Fruit fly (Drosophila melanogaster) whole organism, embryonic: Measurements from ENCODE around the gene CG31910.

ENCODE experiments used
- Bgb ChIP-seq: fragments of 200-800 bp; sonication (Bioruptor generic); IDR thresholded peaks from 2 replicates; pipeline ENCODE4 v1.3.6; 2022; ENCODE audit warnings: missing biosample characterization, missing genetic modification characterization; ENCODE audit not compliant: partially characterized antibody
- CG10274 ChIP-seq: fragments of 200-800 bp; sonication (Bioruptor generic); optimal IDR thresholded peaks from 3 replicates; lab custom pipeline; 2017; ENCODE audit warnings: missing biosample characterization, mild to moderate bottlenecking, missing genetic modification characterization
- CG10565 ChIP-seq: fragments of 200-800 bp; sonication (Bioruptor generic); optimal IDR thresholded peaks from 3 replicates; lab custom pipeline; 2016; ENCODE audit warnings: missing biosample characterization, mild to moderate bottlenecking, missing genetic modification characterization
- CG14014 ChIP-seq: fragments of 200-800 bp; sonication (Bioruptor generic); IDR thresholded peaks from 2 replicates; pipeline ENCODE4 v1.3.6; 2022; ENCODE audit warnings: missing biosample characterization, missing genetic modification characterization
- CG14860 ChIP-seq: fragments of 200-800 bp; sonication (Bioruptor generic); IDR thresholded peaks from 3 replicates; pipeline ENCODE4 v1.3.6; 2022; ENCODE audit warnings: missing biosample characterization, missing genetic modification characterization; ENCODE audit not compliant: partially characterized antibody
- CG16813 ChIP-seq: fragments of 200-800 bp; sonication (Bioruptor generic); IDR thresholded peaks from 3 replicates; pipeline ENCODE4 v1.3.6; 2022; ENCODE audit warnings: missing biosample characterization, missing genetic modification characterization; ENCODE audit not compliant: partially characterized antibody
- CG2199 ChIP-seq: fragments of 200-800 bp; sonication (Bioruptor generic); IDR thresholded peaks from 3 replicates; pipeline ENCODE4 v1.3.6; 2022; ENCODE audit warnings: missing biosample characterization, missing genetic modification characterization
- CG31224 ChIP-seq: fragments of 200-800 bp; sonication (Bioruptor generic); IDR thresholded peaks from 2 replicates; pipeline ENCODE4 v1.3.6; 2022; ENCODE audit warnings: missing biosample characterization, missing genetic modification characterization
- CG42726 ChIP-seq: fragments of 200-800 bp; sonication (Bioruptor generic); IDR thresholded peaks from 2 replicates; pipeline ENCODE4 v1.3.6; 2022; ENCODE audit warnings: missing biosample characterization, missing genetic modification characterization; ENCODE audit not compliant: partially characterized antibody
- CG5245 ChIP-seq: fragments of 200-800 bp; sonication (Bioruptor generic); optimal IDR thresholded peaks from 3 replicates; lab custom pipeline; 2016; ENCODE audit warnings: missing biosample characterization, missing genetic modification characterization
- CG6175 ChIP-seq: fragments of 200-800 bp; sonication (Bioruptor generic); IDR thresholded peaks from 3 replicates; pipeline ENCODE4 v1.3.6; 2022; ENCODE audit warnings: missing biosample characterization, missing genetic modification characterization
- CG7928 ChIP-seq: fragments of 200-800 bp; sonication (Bioruptor generic); optimal IDR thresholded peaks from 2 replicates; lab custom pipeline; 2017; ENCODE audit warnings: missing biosample characterization, mild to moderate bottlenecking, missing genetic modification characterization
- CG8944 ChIP-seq: fragments of 200-800 bp; sonication (Bioruptor generic); optimal IDR thresholded peaks from 3 replicates; lab custom pipeline; 2016; ENCODE audit warnings: missing biosample characterization, missing genetic modification characterization
- CHES-1-like ChIP-seq: fragments of 200-800 bp; sonication (Bioruptor generic); optimal IDR thresholded peaks from 2 replicates; lab custom pipeline; 2016; ENCODE audit warnings: missing biosample characterization, missing genetic modification characterization
- D19B ChIP-seq: fragments of 200-800 bp; sonication (Bioruptor generic); optimal IDR thresholded peaks from 2 replicates; lab custom pipeline; 2017; ENCODE audit warnings: missing biosample characterization, mild to moderate bottlenecking, missing genetic modification characterization
- Dek ChIP-seq: fragments of 200-800 bp; sonication (Bioruptor generic); optimal IDR thresholded peaks from 3 replicates; lab custom pipeline; 2019; ENCODE audit warnings: missing biosample characterization, mild to moderate bottlenecking, missing genetic modification characterization, moderate library complexity
- Ets65A ChIP-seq: fragments of 200-800 bp; sonication (Bioruptor generic); peaks from one replicate; lab custom pipeline; 2016; ENCODE audit warnings: missing biosample characterization, missing genetic modification characterization
- Gsc ChIP-seq: fragments of 200-800 bp; sonication (Bioruptor generic); IDR thresholded peaks from 2 replicates; pipeline ENCODE4 v1.3.6; 2022; ENCODE audit warnings: missing biosample characterization, missing genetic modification characterization
- NC2α ChIP-seq: fragments of 200-800 bp; sonication (Bioruptor generic); optimal IDR thresholded peaks from 2 replicates; lab custom pipeline; 2016; ENCODE audit warnings: missing biosample characterization, missing genetic modification characterization
- Nf-YC ChIP-seq: fragments of 200-800 bp; optimal IDR thresholded peaks from 3 replicates; lab custom pipeline; 2019; ENCODE audit warnings: missing biosample characterization, mild to moderate bottlenecking, missing genetic modification characterization, moderate library complexity
- Ptx1 ChIP-seq: fragments of 200-800 bp; sonication (Bioruptor generic); IDR thresholded peaks from 2 replicates; pipeline ENCODE4 v1.3.6; 2022; ENCODE audit warnings: missing biosample characterization, missing genetic modification characterization
- Sox100B ChIP-seq: fragments of 200-800 bp; sonication (Bioruptor generic); optimal IDR thresholded peaks from 3 replicates; lab custom pipeline; 2018; ENCODE audit warnings: missing biosample characterization, mild to moderate bottlenecking, missing genetic modification characterization
- cwo ChIP-seq: fragments of 200-800 bp; sonication (Bioruptor generic); optimal IDR thresholded peaks from 3 replicates; lab custom pipeline; 2017; ENCODE audit warnings: missing biosample characterization, missing genetic modification characterization, mild to moderate bottlenecking, moderate library complexity, missing genetic modification reagents
- eve ChIP-seq, 2 experiments: fragments of >200 bp; optimal IDR thresholded peaks; 2 replicates each; lab custom pipeline; 2017; ENCODE audit warnings: missing biosample characterization in 2 of 2, missing genetic modification characterization in 2 of 2
- ftz-f1 ChIP-seq: fragments of 200-800 bp; sonication (Bioruptor generic); optimal IDR thresholded peaks from 2 replicates; lab custom pipeline; 2016; ENCODE audit warnings: missing biosample characterization, missing genetic modification characterization
- gce ChIP-seq: fragments of 200-800 bp; sonication (Bioruptor generic); IDR thresholded peaks from 3 replicates; pipeline ENCODE4 v1.3.6; 2022; ENCODE audit warnings: missing biosample characterization, missing genetic modification characterization
- gem ChIP-seq: fragments of 200-800 bp; sonication (Bioruptor generic); optimal IDR thresholded peaks from 2 replicates; lab custom pipeline; 2019; ENCODE audit warnings: missing biosample characterization, mild to moderate bottlenecking, missing genetic modification characterization, moderate library complexity
- her ChIP-seq: fragments of 200-800 bp; sonication (Bioruptor generic); optimal IDR thresholded peaks from 2 replicates; lab custom pipeline; 2016; ENCODE audit warnings: missing biosample characterization, missing genetic modification characterization
- klu ChIP-seq: fragments of 200-800 bp; sonication (Bioruptor generic); IDR thresholded peaks from 2 replicates; pipeline ENCODE4 v1.3.6; 2022; ENCODE audit warnings: missing biosample characterization, missing genetic modification characterization
- nerfin-1 ChIP-seq: fragments of 200-800 bp; sonication (Bioruptor generic); optimal IDR thresholded peaks from 3 replicates; lab custom pipeline; 2019; ENCODE audit warnings: missing biosample characterization, mild to moderate bottlenecking, missing genetic modification characterization, moderate library complexity
- nmo ChIP-seq: fragments of 200-800 bp; sonication (Bioruptor generic); optimal IDR thresholded peaks from 2 replicates; lab custom pipeline; 2018; ENCODE audit warnings: missing biosample characterization, mild to moderate bottlenecking, missing genetic modification characterization, moderate library complexity
- prd ChIP-seq, 3 experiments: fragments of >200 bp in 2 of 3; fragments of 200-800 bp in 1 of 3; sonication (Bioruptor generic) in 1 of 3; optimal IDR thresholded peaks in 2 of 3; IDR thresholded peaks in 1 of 3; 2 replicates in 2 of 3; 3 replicates in 1 of 3; pipeline versions ENCODE4 v1.3.6 to Lab custom; 2017 to 2022; ENCODE audit warnings: missing biosample characterization in 1 of 3, missing genetic modification characterization in 1 of 3
- pros ChIP-seq: fragments of 200-800 bp; sonication (Bioruptor generic); optimal IDR thresholded peaks from 3 replicates; lab custom pipeline; 2019; ENCODE audit warnings: missing biosample characterization, mild to moderate bottlenecking, missing genetic modification characterization, moderate library complexity
- pum ChIP-seq: fragments of 200-800 bp; sonication (Bioruptor generic); optimal IDR thresholded peaks from 2 replicates; lab custom pipeline; 2016; ENCODE audit warnings: missing biosample characterization, missing genetic modification characterization
- repo ChIP-seq: fragments of 200-800 bp; sonication (Bioruptor generic); optimal IDR thresholded peaks from 2 replicates; lab custom pipeline; 2016; ENCODE audit warnings: missing biosample characterization, missing genetic modification characterization
- ro ChIP-seq: fragments of 200-800 bp; sonication (Bioruptor generic); IDR thresholded peaks from 2 replicates; pipeline ENCODE4 v1.3.6; 2022; ENCODE audit warnings: missing biosample characterization, missing genetic modification characterization
- sc ChIP-seq, 3 experiments: fragments of >200 bp in 2 of 3; fragments of 200-800 bp in 1 of 3; sonication (Bioruptor generic) in 1 of 3; optimal IDR thresholded peaks; 2 replicates in 2 of 3; 3 replicates in 1 of 3; lab custom pipeline; 2017; ENCODE audit warnings: mild to moderate bottlenecking in 1 of 3, missing biosample characterization in 1 of 3, missing genetic modification characterization in 1 of 3, missing genetic modification reagents in 1 of 3
- sens-2 ChIP-seq: fragments of 200-800 bp; sonication (Bioruptor generic); IDR thresholded peaks from 2 replicates; pipeline ENCODE4 v1.3.6; 2022; ENCODE audit warnings: missing biosample characterization, missing genetic modification characterization
- ssp ChIP-seq: fragments of 200-800 bp; sonication (Bioruptor generic); IDR thresholded peaks from 2 replicates; pipeline ENCODE4 v1.3.6; 2022; ENCODE audit warnings: missing biosample characterization, missing genetic modification characterization
- stc ChIP-seq: fragments of 200-800 bp; sonication (Bioruptor generic); IDR thresholded peaks from 2 replicates; pipeline ENCODE4 v1.3.6; 2022; ENCODE audit warnings: missing biosample characterization, missing genetic modification characterization
- stwl ChIP-seq: fragments of 200-800 bp; sonication (Bioruptor generic); optimal IDR thresholded peaks from 3 replicates; lab custom pipeline; 2018; ENCODE audit warnings: missing biosample characterization, mild to moderate bottlenecking, missing genetic modification characterization, moderate library complexity
- tap ChIP-seq: fragments of 200-800 bp; optimal IDR thresholded peaks from 3 replicates; lab custom pipeline; 2019; ENCODE audit warnings: missing biosample characterization, mild to moderate bottlenecking, missing genetic modification characterization, moderate library complexity
- trem ChIP-seq: fragments of 200-800 bp; optimal IDR thresholded peaks from 3 replicates; lab custom pipeline; 2019; ENCODE audit warnings: missing biosample characterization, mild to moderate bottlenecking, missing genetic modification characterization, moderate library complexity
- vfl ChIP-seq: fragments of 200-800 bp; sonication (Bioruptor generic); optimal IDR thresholded peaks from 2 replicates; lab custom pipeline; 2016; ENCODE audit warnings: missing biosample characterization, missing genetic modification characterization
- z ChIP-seq: fragments of 200-800 bp; sonication (Bioruptor generic); IDR thresholded peaks from 3 replicates; pipeline ENCODE4 v1.3.6; 2022; ENCODE audit warnings: missing biosample characterization, missing genetic modification characterization
- zen ChIP-seq: fragments of 200-800 bp; sonication (Bioruptor generic); optimal IDR thresholded peaks from 3 replicates; lab custom pipeline; 2018; ENCODE audit warnings: missing biosample characterization, mild to moderate bottlenecking, missing genetic modification characterization, moderate library complexity
- zen2 ChIP-seq: fragments of 200-800 bp; sonication (Bioruptor generic); IDR thresholded peaks from 3 replicates; pipeline ENCODE4 v1.3.6; 2022; ENCODE audit warnings: missing biosample characterization, missing genetic modification characterization; ENCODE audit not compliant: partially characterized antibody
- zfh1 ChIP-seq: fragments of 200-800 bp; sonication (Bioruptor generic); IDR thresholded peaks from 3 replicates; pipeline ENCODE4 v1.3.6; 2022; ENCODE audit warnings: missing biosample characterization, missing genetic modification characterization

CG31910 gene

dm6 chr2L:6722822-6723749, 22.3 kb downstream of the CG31910 start, which contains the start of gene homer (continued):
- TF ChIP-seq zen2 = peak; percentile 83
- TF ChIP-seq cwo (GFP tag; lab: Kevin White, UChicago) = no peak
- no peak for TF ChIP-seq CG31224
- TF ChIP-seq Gsc (GFP tag; lab: Robert Waterston, UW) = no peak
- no peak for TF ChIP-seq gem
- no peak for TF ChIP-seq sc (optimal IDR thresholded peaks at IDR 0.05; lab: Kevin White, UChicago)
- no peak for TF ChIP-seq sc (GFP tag; optimal IDR thresholded peaks at IDR 0.05; lab: Kevin White, UChicago)
- peak; percentile 57 for TF ChIP-seq Nf-YC (tag; lab: Kevin White, UChicago)
- no peak for TF ChIP-seq CG14014 (GFP tag; lab: Robert Waterston, UW)
- peak; percentile 24 for TF ChIP-seq nmo (GFP tag; lab: Kevin White, UChicago)
- TF ChIP-seq repo (GFP tag; lab: Kevin White, UChicago) = no peak
- no peak for TF ChIP-seq ro (GFP tag; lab: Robert Waterston, UW)
- TF ChIP-seq z (GFP tag; lab: Robert Waterston, UW) = no peak
- TF ChIP-seq vfl = no peak
- no peak for TF ChIP-seq D19B
- peak; percentile 96 for TF ChIP-seq CG16813 (GFP tag; lab: Robert Waterston, UW)
- no peak for TF ChIP-seq NC2α
- peak; percentile 86 for TF ChIP-seq Ets65A
- peak; percentile 5 for TF ChIP-seq nerfin-1 (tag; lab: Kevin White, UChicago)
- peak; percentile 96 for TF ChIP-seq CG14860
- TF ChIP-seq CG42726 (GFP tag; lab: Robert Waterston, UW) = peak; percentile 85
- no peak for TF ChIP-seq CG10274
- no peak for TF ChIP-seq Sox100B (GFP tag; lab: Kevin White, UChicago)
- TF ChIP-seq Bgb (GFP tag; lab: Robert Waterston, UW) = peak; percentile 96
- no peak for TF ChIP-seq CG8944 (GFP tag; lab: Kevin White, UChicago)
- TF ChIP-seq her (GFP tag; lab: Kevin White, UChicago) = peak; percentile 1
- peak; percentile 65 for TF ChIP-seq trem
- no peak; the same call in 1 of the 2 replicates for TF ChIP-seq stc
- no peak for TF ChIP-seq eve (GFP tag; optimal IDR thresholded peaks at IDR 0.05; lab: Kevin White, UChicago)
- no peak for TF ChIP-seq CG5245 (GFP tag; lab: Kevin White, UChicago)
- TF ChIP-seq klu = no peak
- TF ChIP-seq CG6175 (GFP tag; lab: Robert Waterston, UW) = no peak
- no peak for TF ChIP-seq prd (optimal IDR thresholded peaks at IDR 0.05; lab: Kevin White, UChicago)
- TF ChIP-seq prd (GFP tag; IDR thresholded peaks at IDR 0.05; lab: Robert Waterston, UW) = no peak; the same call in 2 of the 3 replicates
- TF ChIP-seq zfh1 = no peak
- peak; percentile 10 for TF ChIP-seq ftz-f1
- TF ChIP-seq CG7928 (GFP tag; lab: Kevin White, UChicago) = no peak
- TF ChIP-seq Dek (tag; lab: Kevin White, UChicago) = no peak
- no peak for TF ChIP-seq ssp (GFP tag; lab: Robert Waterston, UW)
- peak; percentile 7 for TF ChIP-seq pros (GFP tag; lab: Kevin White, UChicago)
- peak; percentile 38 for TF ChIP-seq zen
- peak; percentile 67 for TF ChIP-seq stwl (tag; lab: Kevin White, UChicago)
- TF ChIP-seq CG2199 (GFP tag; lab: Robert Waterston, UW) = no peak
- no peak for TF ChIP-seq CG10565 (GFP tag; lab: Kevin White, UChicago)
- TF ChIP-seq sens-2 (GFP tag; lab: Robert Waterston, UW) = no peak
- TF ChIP-seq CHES-1-like (GFP tag; lab: Kevin White, UChicago) = peak; percentile 26
- TF ChIP-seq pum (GFP tag; lab: Kevin White, UChicago) = no peak
- no peak for TF ChIP-seq gce (GFP tag; lab: Robert Waterston, UW)
- TF ChIP-seq Ptx1 = 0 out of 2 replicates have a peak, but pooled peaks have one; percentile 9
- no peak for TF ChIP-seq tap (tag; lab: Kevin White, UChicago)
